Fruit fly (Drosophila melanogaster) whole organism, embryonic: ENCODE results near the gene eIF4H2.

ENCODE experiments used
- ATbp ChIP-seq: fragments of 200-800 bp; sonication (Bioruptor generic); optimal IDR thresholded peaks from 2 replicates; lab custom pipeline; 2017; ENCODE audit warnings: missing biosample characterization, mild to moderate bottlenecking, missing genetic modification characterization, missing genetic modification reagents
- Asciz ChIP-seq: fragments of 200-800 bp; sonication (Bioruptor generic); optimal IDR thresholded peaks from 2 replicates; lab custom pipeline; 2017; ENCODE audit warnings: missing biosample characterization, mild to moderate bottlenecking, missing genetic modification characterization, missing genetic modification reagents
- Atf6 ChIP-seq: fragments of 200-800 bp; sonication (Bioruptor generic); IDR thresholded peaks from 2 replicates; pipeline ENCODE4 v1.3.6; 2022; ENCODE audit warnings: missing biosample characterization, missing genetic modification characterization
- CG10209 ChIP-seq: fragments of 200-800 bp; sonication (Bioruptor generic); optimal IDR thresholded peaks from 3 replicates; lab custom pipeline; 2017; ENCODE audit warnings: missing biosample characterization, mild to moderate bottlenecking, missing genetic modification characterization, missing genetic modification reagents
- CG10274 ChIP-seq: fragments of 200-800 bp; sonication (Bioruptor generic); optimal IDR thresholded peaks from 3 replicates; lab custom pipeline; 2017; ENCODE audit warnings: missing biosample characterization, mild to moderate bottlenecking, missing genetic modification characterization
- CG11456 ChIP-seq: fragments of 200-800 bp; sonication (Bioruptor generic); IDR thresholded peaks from 3 replicates; pipeline ENCODE4 v1.3.6; 2022; ENCODE audit warnings: missing biosample characterization, missing genetic modification characterization
- CG1233 ChIP-seq: fragments of 200-800 bp; sonication (Bioruptor generic); optimal IDR thresholded peaks from 4 replicates; lab custom pipeline; 2018; ENCODE audit warnings: missing biosample characterization, mild to moderate bottlenecking, missing genetic modification characterization
- CG12659 ChIP-seq: fragments of 200-800 bp; sonication (Bioruptor generic); optimal IDR thresholded peaks from 3 replicates; lab custom pipeline; 2017; ENCODE audit warnings: mild to moderate bottlenecking, missing biosample characterization, missing genetic modification reagents, missing genetic modification characterization
- CG14441 ChIP-seq: fragments of 200-800 bp; sonication (Bioruptor generic); IDR thresholded peaks from 2 replicates; pipeline ENCODE4 v1.3.6; 2022; ENCODE audit warnings: missing biosample characterization, missing genetic modification characterization
- CG15601 ChIP-seq: fragments of 200-800 bp; sonication (Bioruptor generic); optimal IDR thresholded peaks from 3 replicates; lab custom pipeline; 2019; ENCODE audit warnings: missing biosample characterization, mild to moderate bottlenecking, missing genetic modification characterization, moderate library complexity
- CG1603 ChIP-seq: fragments of 200-800 bp; sonication (Bioruptor generic); optimal IDR thresholded peaks from 2 replicates; lab custom pipeline; 2019; ENCODE audit warnings: missing biosample characterization, mild to moderate bottlenecking, missing genetic modification characterization, moderate library complexity
- CG18011 ChIP-seq: fragments of 200-800 bp; sonication (Bioruptor generic); optimal IDR thresholded peaks from 2 replicates; lab custom pipeline; 2017; ENCODE audit warnings: missing biosample characterization, missing genetic modification characterization, mild to moderate bottlenecking, moderate library complexity, missing genotype
- CG18764 ChIP-seq: fragments of 200-800 bp; sonication (Bioruptor generic); optimal IDR thresholded peaks from 3 replicates; lab custom pipeline; 2016; ENCODE audit warnings: missing biosample characterization, missing genetic modification characterization
- CG5953 ChIP-seq: fragments of 200-800 bp; sonication (Bioruptor generic); IDR thresholded peaks from 2 replicates; pipeline ENCODE4 v1.3.6; 2022; ENCODE audit warnings: missing biosample characterization, missing genetic modification characterization
- CG7271 ChIP-seq: fragments of 200-800 bp; sonication (Bioruptor generic); optimal IDR thresholded peaks from 2 replicates; lab custom pipeline; 2018; ENCODE audit warnings: missing biosample characterization, mild to moderate bottlenecking, missing genetic modification characterization, moderate library complexity
- CG7745 ChIP-seq: fragments of 200-800 bp; sonication (Bioruptor generic); optimal IDR thresholded peaks from 2 replicates; lab custom pipeline; 2018; ENCODE audit warnings: missing biosample characterization, mild to moderate bottlenecking, missing genetic modification characterization, moderate library complexity
- CG7839 ChIP-seq: fragments of 200-800 bp; sonication (Bioruptor generic); optimal IDR thresholded peaks from 3 replicates; lab custom pipeline; 2018; ENCODE audit warnings: missing biosample characterization, mild to moderate bottlenecking, missing genetic modification characterization, moderate library complexity
- CG9727 ChIP-seq: fragments of 200-800 bp; sonication (Bioruptor generic); optimal IDR thresholded peaks from 3 replicates; lab custom pipeline; 2017; ENCODE audit warnings: missing biosample characterization, mild to moderate bottlenecking, missing genetic modification characterization
- CTCF ChIP-seq: fragments of 200-800 bp; sonication (Bioruptor generic); optimal IDR thresholded peaks from 2 replicates; lab custom pipeline; 2017; ENCODE audit warnings: missing biosample characterization, mild to moderate bottlenecking, missing genetic modification characterization, moderate library complexity
- CkIIα-i1 ChIP-seq: fragments of 200-800 bp; sonication (Bioruptor generic); IDR thresholded peaks from 2 replicates; pipeline ENCODE4 v1.3.6; 2022; ENCODE audit warnings: missing biosample characterization, missing genetic modification characterization
- D19A ChIP-seq: fragments of 200-800 bp; optimal IDR thresholded peaks from 3 replicates; lab custom pipeline; 2019; ENCODE audit warnings: missing biosample characterization, mild to moderate bottlenecking, missing genetic modification characterization, moderate library complexity
- E2f2 ChIP-seq: fragments of 200-800 bp; sonication (Bioruptor generic); IDR thresholded peaks from 2 replicates; pipeline ENCODE4 v1.3.6; 2022; ENCODE audit warnings: missing biosample characterization, missing genetic modification characterization
- ERR ChIP-seq: fragments of 200-800 bp; sonication (Bioruptor generic); optimal IDR thresholded peaks from 2 replicates; lab custom pipeline; 2016; ENCODE audit warnings: missing biosample characterization, missing genetic modification characterization
- Ets97D ChIP-seq: fragments of 200-800 bp; sonication (Bioruptor generic); optimal IDR thresholded peaks from 3 replicates; lab custom pipeline; 2016; ENCODE audit warnings: missing biosample characterization, missing genetic modification characterization
- HHEX ChIP-seq: fragments of 200-800 bp; sonication (Bioruptor generic); optimal IDR thresholded peaks from 3 replicates; lab custom pipeline; 2017; ENCODE audit warnings: missing biosample characterization, mild to moderate bottlenecking, missing genetic modification characterization, missing genetic modification reagents
- HLH54F ChIP-seq: fragments of 200-800 bp; sonication (Bioruptor generic); optimal IDR thresholded peaks from 3 replicates; lab custom pipeline; 2016; ENCODE audit warnings: missing biosample characterization, missing genetic modification characterization
- HLHmδ ChIP-seq: fragments of 200-800 bp; sonication (Bioruptor generic); optimal IDR thresholded peaks from 2 replicates; lab custom pipeline; 2018; ENCODE audit warnings: missing biosample characterization, mild to moderate bottlenecking, missing genetic modification characterization, moderate library complexity
- Mad ChIP-seq: fragments of 200-800 bp; sonication (Bioruptor generic); optimal IDR thresholded peaks from 2 replicates; lab custom pipeline; 2016; ENCODE audit warnings: missing biosample characterization, missing genetic modification characterization
- NC2α ChIP-seq: fragments of 200-800 bp; sonication (Bioruptor generic); optimal IDR thresholded peaks from 2 replicates; lab custom pipeline; 2016; ENCODE audit warnings: missing biosample characterization, missing genetic modification characterization
- Sox102F ChIP-seq: fragments of 200-800 bp; sonication (Bioruptor generic); optimal IDR thresholded peaks from 2 replicates; lab custom pipeline; 2018; ENCODE audit warnings: missing biosample characterization, mild to moderate bottlenecking, missing genetic modification characterization, moderate library complexity
- Xrp1 ChIP-seq: fragments of 200-800 bp; sonication (Bioruptor generic); IDR thresholded peaks from 2 replicates; pipeline ENCODE4 v1.3.6; 2022; ENCODE audit warnings: missing biosample characterization, missing genetic modification characterization
- amos ChIP-seq: fragments of 200-800 bp; sonication (Bioruptor generic); IDR thresholded peaks from 2 replicates; pipeline ENCODE4 v1.3.6; 2022; ENCODE audit warnings: missing biosample characterization, missing genetic modification characterization; ENCODE audit not compliant: partially characterized antibody
- chif ChIP-seq, 2 experiments: fragments of 200-800 bp; sonication (Bioruptor generic); optimal IDR thresholded peaks; 3 replicates each; lab custom pipeline; 2016; ENCODE audit warnings: missing biosample characterization in 2 of 2, missing genetic modification characterization in 2 of 2
- disco-r ChIP-seq: fragments of 200-800 bp; sonication (Bioruptor generic); optimal IDR thresholded peaks from 2 replicates; lab custom pipeline; 2016; ENCODE audit warnings: missing biosample characterization, missing genetic modification characterization
- dmrt11E ChIP-seq: fragments of 200-800 bp; sonication (Bioruptor generic); optimal IDR thresholded peaks from 3 replicates; lab custom pipeline; 2018; ENCODE audit warnings: missing biosample characterization, mild to moderate bottlenecking, missing genetic modification characterization, moderate library complexity
- en ChIP-seq: fragments of 200-800 bp; sonication (Bioruptor generic); optimal IDR thresholded peaks from 2 replicates; lab custom pipeline; 2016; ENCODE audit warnings: missing biosample characterization, missing genetic modification characterization
- eyg ChIP-seq: fragments of 200-800 bp; sonication (Bioruptor generic); optimal IDR thresholded peaks from 3 replicates; lab custom pipeline; 2016; ENCODE audit warnings: missing biosample characterization, missing genetic modification characterization
- fd102C ChIP-seq: fragments of 200-800 bp; sonication (Bioruptor generic); optimal IDR thresholded peaks from 2 replicates; lab custom pipeline; 2018; ENCODE audit warnings: missing biosample characterization, mild to moderate bottlenecking, missing genetic modification characterization, moderate library complexity
- fu2 ChIP-seq: fragments of 200-800 bp; sonication (Bioruptor generic); optimal IDR thresholded peaks from 2 replicates; lab custom pipeline; 2016; ENCODE audit warnings: missing biosample characterization, missing genetic modification characterization
- gcm ChIP-seq: fragments of 200-800 bp; sonication (Bioruptor generic); optimal IDR thresholded peaks from 2 replicates; lab custom pipeline; 2019; ENCODE audit warnings: missing biosample characterization, mild to moderate bottlenecking, missing genetic modification characterization, moderate library complexity
- grn ChIP-seq: fragments of 200-800 bp; sonication (Bioruptor generic); optimal IDR thresholded peaks from 3 replicates; lab custom pipeline; 2017; ENCODE audit warnings: missing biosample characterization, missing genetic modification characterization
- ind ChIP-seq: fragments of 200-800 bp; sonication (Bioruptor generic); optimal IDR thresholded peaks from 3 replicates; lab custom pipeline; 2016; ENCODE audit warnings: missing biosample characterization, missing genetic modification characterization
- lmd ChIP-seq: fragments of 200-800 bp; sonication (Bioruptor generic); IDR thresholded peaks from 2 replicates; pipeline ENCODE4 v1.3.6; 2022; ENCODE audit warnings: missing biosample characterization, missing genetic modification characterization
- onecut ChIP-seq: fragments of 200-800 bp; sonication (Bioruptor generic); IDR thresholded peaks from 2 replicates; pipeline ENCODE4 v1.3.6; 2022; ENCODE audit warnings: missing biosample characterization, missing genetic modification characterization
- psq ChIP-seq: fragments of 200-800 bp; sonication (Bioruptor generic); optimal IDR thresholded peaks from 2 replicates; lab custom pipeline; 2017; ENCODE audit warnings: missing biosample characterization, missing genetic modification characterization
- pum ChIP-seq: fragments of 200-800 bp; sonication (Bioruptor generic); optimal IDR thresholded peaks from 2 replicates; lab custom pipeline; 2016; ENCODE audit warnings: missing biosample characterization, missing genetic modification characterization
- ranshi ChIP-seq: fragments of 200-800 bp; sonication (Bioruptor generic); IDR thresholded peaks from 2 replicates; pipeline ENCODE4 v1.3.6; 2022; ENCODE audit warnings: missing biosample characterization, missing genetic modification characterization
- row ChIP-seq: fragments of 200-800 bp; sonication (Bioruptor generic); IDR thresholded peaks from 3 replicates; pipeline ENCODE4 v1.3.6; 2022; ENCODE audit warnings: missing biosample characterization, missing genetic modification characterization
- shn ChIP-seq: fragments of 200-800 bp; sonication (Bioruptor generic); optimal IDR thresholded peaks from 3 replicates; lab custom pipeline; 2016; ENCODE audit warnings: missing biosample characterization, missing genetic modification characterization
- sima ChIP-seq: fragments of 200-800 bp; sonication (Bioruptor generic); optimal IDR thresholded peaks from 2 replicates; lab custom pipeline; 2016; ENCODE audit warnings: missing biosample characterization, missing genetic modification characterization
- sqz ChIP-seq: fragments of 200-800 bp; sonication (Bioruptor generic); optimal IDR thresholded peaks from 3 replicates; lab custom pipeline; 2018; ENCODE audit warnings: missing biosample characterization, mild to moderate bottlenecking, missing genetic modification characterization
- stc ChIP-seq: fragments of 200-800 bp; sonication (Bioruptor generic); IDR thresholded peaks from 2 replicates; pipeline ENCODE4 v1.3.6; 2022; ENCODE audit warnings: missing biosample characterization, missing genetic modification characterization
- zfh1 ChIP-seq: fragments of 200-800 bp; sonication (Bioruptor generic); IDR thresholded peaks from 3 replicates; pipeline ENCODE4 v1.3.6; 2022; ENCODE audit warnings: missing biosample characterization, missing genetic modification characterization

eIF4H2 gene

dm6 chr3R:30718442-30718841 is 7.4 kb upstream of the eIF4H2 start:
- TF ChIP-seq ind (GFP tag; lab: Kevin White, UChicago) (peak; percentile 3), Asciz (no peak), HHEX (GFP tag; lab: Kevin White, UChicago) (no peak), CG15601 (tag; lab: Kevin White, UChicago) (peak; percentile 15), Sox102F (GFP tag; lab: Kevin White, UChicago) (peak; percentile 43), CkIIα-i1 (GFP tag; lab: Robert Waterston, UW) (no peak), pum (no peak), row (GFP tag; lab: Robert Waterston, UW) (peak; percentile 71), Ets97D (no peak), disco-r (GFP tag; lab: Kevin White, UChicago) (no peak), CG18764 (GFP tag; lab: Kevin White, UChicago) (no peak), CG7271 (tag; lab: Kevin White, UChicago) (no peak), CG10209 (GFP tag; lab: Kevin White, UChicago) (no peak), CG5953 (GFP tag; lab: Robert Waterston, UW) (0 out of 2 replicates have a peak, but pooled peaks have one; percentile 18), D19A (peak; percentile 32), Mad (GFP tag; lab: Kevin White, UChicago) (no peak), psq (GFP tag; lab: Kevin White, UChicago) (no peak), ATbp (peak; percentile 22), NC2α (GFP tag; lab: Kevin White, UChicago) (no peak), grn (GFP tag; lab: Kevin White, UChicago) (no peak), stc (GFP tag; lab: Robert Waterston, UW) (no peak), CG18011 (GFP tag; lab: Kevin White, UChicago) (no peak), shn (GFP tag; lab: Kevin White, UChicago) (no peak), HLHmδ (GFP tag; lab: Kevin White, UChicago) (no peak), fd102C (GFP tag; lab: Kevin White, UChicago) (no peak), en (GFP tag; lab: Kevin White, UChicago) (no peak), CG12659 (GFP tag; lab: Kevin White, UChicago) (no peak), CG9727 (peak; percentile 10), CG1603 (tag; lab: Kevin White, UChicago) (peak; percentile 62), gcm (GFP tag; lab: Kevin White, UChicago) (no peak), CG11456 (GFP tag; lab: Robert Waterston, UW) (no peak), Xrp1 (GFP tag; lab: Robert Waterston, UW) (peak; percentile 65), E2f2 (GFP tag; lab: Robert Waterston, UW) (no peak), eyg (GFP tag; lab: Kevin White, UChicago) (no peak), CG10274 (no peak), HLH54F (GFP tag; lab: Kevin White, UChicago) (no peak), CG14441 (GFP tag; lab: Robert Waterston, UW) (no peak), CTCF (no peak), amos (no peak), CG7745 (tag; lab: Kevin White, UChicago) (no peak), lmd (peak; percentile 13; the same call in 1 of the 2 replicates), zfh1 (GFP tag; lab: Robert Waterston, UW) (peak; percentile 81), sqz (GFP tag; lab: Kevin White, UChicago) (no peak), onecut (no peak), ranshi (peak; percentile 27; the same call in 1 of the 2 replicates), CG7839 (tag; lab: Kevin White, UChicago) (peak; percentile 30), ERR (no peak), CG1233 (no peak), dmrt11E (peak; percentile 46), Atf6 (GFP tag; lab: Robert Waterston, UW) (no peak), fu2 (no peak), sima (GFP tag; lab: Kevin White, UChicago) (no peak), chif (GFP tag; optimal IDR thresholded peaks at IDR 0.05; lab: Kevin White, UChicago) (peak in 1 of 2 experiments; percentile 21)
